Worm (Caenorhabditis elegans) whole organism, early embryonic: ENCODE results near the gene lpr-3.

Source experiments
- B0310.2 ChIP-seq: sonication (generic microtip); optimal IDR thresholded peaks from 2 replicates; lab custom pipeline; 2016; ENCODE audit warnings: mild to moderate bottlenecking, missing genetic modification characterization, missing compliant biosample characterization
- aly-1 ChIP-seq: sonication (generic microtip); optimal IDR thresholded peaks from 2 replicates; lab custom pipeline; 2016; ENCODE audit warnings: missing genetic modification characterization, missing compliant biosample characterization
- ama-1 ChIP-seq: fragments of 150-350 bp; optimal IDR thresholded peaks from 2 replicates; lab custom pipeline; 2014
- ceh-13 ChIP-seq: fragments of 200-800 bp; sonication (Bioruptor generic); optimal IDR thresholded peaks from 2 replicates; lab custom pipeline; 2018; ENCODE audit warnings: mild to moderate bottlenecking, missing genetic modification characterization, missing compliant biosample characterization
- ceh-36 ChIP-seq: sonication (generic microtip); optimal IDR thresholded peaks from 2 replicates; lab custom pipeline; 2016; ENCODE audit warnings: missing genetic modification characterization, inconsistent platforms, missing compliant biosample characterization
- ets-7 ChIP-seq: sonication (generic microtip); optimal IDR thresholded peaks from 2 replicates; lab custom pipeline; 2016; ENCODE audit warnings: missing genotype, missing genetic modification characterization, missing compliant biosample characterization
- flt-1 ChIP-seq: fragments of 200-800 bp; sonication (Bioruptor generic); IDR thresholded peaks from 2 replicates; pipeline ENCODE4 v1.3.6; 2022; ENCODE audit warnings: missing genetic modification characterization, missing compliant biosample characterization
- hmbx-1 ChIP-seq: sonication (generic microtip); optimal IDR thresholded peaks from 2 replicates; lab custom pipeline; 2016; ENCODE audit warnings: mild to moderate bottlenecking, missing genetic modification characterization, missing compliant biosample characterization
- hmg-4 ChIP-seq: fragments of 200-800 bp; sonication (Bioruptor generic); optimal IDR thresholded peaks from 2 replicates; lab custom pipeline; 2018; ENCODE audit warnings: mild to moderate bottlenecking, missing genetic modification characterization, missing compliant biosample characterization
- hnd-1 ChIP-seq: sonication (generic microtip); optimal IDR thresholded peaks from 2 replicates; lab custom pipeline; 2016; ENCODE audit warnings: missing genetic modification characterization, missing compliant biosample characterization
- pes-1 ChIP-seq: fragments of 200-800 bp; sonication (Bioruptor generic); IDR thresholded peaks from 2 replicates; pipeline ENCODE4 v1.3.6; 2022; ENCODE audit warnings: missing genetic modification reagents, missing genetic modification characterization, missing compliant biosample characterization
- sea-1 ChIP-seq: fragments of 200-800 bp; sonication (Bioruptor generic); conservative IDR thresholded peaks from 2 replicates; pipeline ENCODE4 v1.3.6; 2022; ENCODE audit warnings: missing genetic modification characterization, missing compliant biosample characterization
- tbx-37 ChIP-seq: fragments of 200-800 bp; sonication (Bioruptor generic); conservative IDR thresholded peaks from 2 replicates; pipeline ENCODE4 v1.3.6; 2022; ENCODE audit warnings: missing genetic modification reagents, missing genetic modification characterization, missing compliant biosample characterization
- tra-4 ChIP-seq: sonication (generic microtip); optimal IDR thresholded peaks from 2 replicates; lab custom pipeline; 2017; ENCODE audit warnings: missing genetic modification characterization, missing compliant biosample characterization

DNA sequence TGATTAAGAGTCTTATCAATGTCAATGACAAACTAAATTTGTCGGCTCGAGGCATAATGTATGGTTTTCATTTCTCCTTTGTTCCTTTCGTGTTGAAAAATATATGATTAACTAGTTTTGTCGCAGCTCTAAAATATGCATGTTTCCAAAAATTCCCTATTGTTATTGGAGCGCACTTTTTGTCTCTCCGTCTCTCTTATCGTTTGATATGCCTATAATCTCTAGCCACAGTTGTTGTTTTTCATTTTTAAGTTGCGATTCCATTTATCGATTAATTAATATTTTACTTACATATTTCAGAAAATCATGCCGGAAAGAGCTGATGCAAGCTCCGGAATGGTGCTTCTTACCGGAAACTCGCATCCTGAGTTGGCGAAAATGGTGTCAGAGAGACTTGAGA is 16.2 kb downstream of the lpr-3 start, which contains the start of gene W04G3.5:
- TF ChIP-seq tbx-37 (no peak), hnd-1 (no peak), flt-1 (GFP tag; lab: Robert Waterston, UW) (no peak), hmbx-1 (tag; lab: Kevin White, UChicago) (no peak), ama-1 (no peak), ceh-36 (tag; lab: Kevin White, UChicago) (no peak), ceh-13 (GFP tag; lab: Kevin White, UChicago) (no peak), B0310.2 (tag; lab: Kevin White, UChicago) (no peak), aly-1 (no peak), pes-1 (GFP tag; lab: Robert Waterston, UW) (no peak), hmg-4 (GFP tag; lab: Kevin White, UChicago) (no peak), sea-1 (GFP tag; lab: Robert Waterston, UW) (no peak), ets-7 (no peak), tra-4 (tag; lab: Kevin White, UChicago) (no peak)
